Worm (Caenorhabditis elegans): ENCODE measurements around the gene R10H1.1.

R10H1.1 gene

ce11 chrII:7478487-7479234, 15.6 kb upstream of the R10H1.1 start, which contains the start of the genes aka-1 and ubc-6 (continued):
- no peak for TF ChIP-seq Y22D7AL.16 (tag; optimal IDR thresholded peaks at IDR 0.05)
- TF ChIP-seq ceh-31 (tag; optimal IDR thresholded peaks at IDR 0.05) = peak; percentile 93
- peak; percentile 78 for TF ChIP-seq unc-42 (tag; optimal IDR thresholded peaks at IDR 0.05)
- TF ChIP-seq ama-1 (optimal IDR thresholded peaks at IDR 0.05) = no peak
- TF ChIP-seq ets-4 (tag; optimal IDR thresholded peaks at IDR 0.05) = peak; percentile 49
- peak; percentile 18 for TF ChIP-seq ztf-16 (tag; optimal IDR thresholded peaks at IDR 0.05)
- TF ChIP-seq K02D7.2 (tag; optimal IDR thresholded peaks at IDR 0.05) = no peak
- peak; percentile 1 for TF ChIP-seq unc-55 (GFP tag; optimal IDR thresholded peaks at IDR 0.05)
- TF ChIP-seq lin-11 (tag; optimal IDR thresholded peaks at IDR 0.05) = no peak
- TF ChIP-seq K09A11.1 (tag; optimal IDR thresholded peaks at IDR 0.05; ENCODE audit: insufficient read depth) = no peak
- TF ChIP-seq ttx-3 (tag; optimal IDR thresholded peaks at IDR 0.05) = no peak
- peak; percentile 42 for TF ChIP-seq pqm-1 (tag; optimal IDR thresholded peaks at IDR 0.05)
- peak; percentile 84 for TF ChIP-seq ref-2 (tag; optimal IDR thresholded peaks at IDR 0.05)
- TF ChIP-seq ceh-45 (GFP tag; IDR thresholded peaks at IDR 0.05) = peak; percentile 44; the same call in 1 of the 2 replicates
- TF ChIP-seq sox-4 (tag; optimal IDR thresholded peaks at IDR 0.05) = no peak
- TF ChIP-seq ceh-14 (tag; optimal IDR thresholded peaks at IDR 0.05) = peak; percentile 72
- no peak for TF ChIP-seq syd-9 (tag; optimal IDR thresholded peaks at IDR 0.05)
- TF ChIP-seq eyg-1 (tag; optimal IDR thresholded peaks at IDR 0.05) = no peak
- peak; percentile 70 for TF ChIP-seq ceh-34 (tag; optimal IDR thresholded peaks at IDR 0.05)
- no peak for TF ChIP-seq pha-2 (tag; optimal IDR thresholded peaks at IDR 0.05)
- TF ChIP-seq C08G9.2 (tag; optimal IDR thresholded peaks at IDR 0.05) = peak; percentile 68
- TF ChIP-seq ceh-6 (GFP tag; optimal IDR thresholded peaks at IDR 0.05) = peak; percentile 23
- no peak for TF ChIP-seq pag-3 (tag; optimal IDR thresholded peaks at IDR 0.05; ENCODE audit: borderline replicate concordance)
- no peak for TF ChIP-seq C38D4.7 (GFP tag; optimal IDR thresholded peaks at IDR 0.05)
- TF ChIP-seq ceh-48 (tag; optimal IDR thresholded peaks at IDR 0.05) = no peak
- no peak for TF ChIP-seq nhr-232 (tag; optimal IDR thresholded peaks at IDR 0.05)
- TF ChIP-seq ceh-30 (tag; optimal IDR thresholded peaks at IDR 0.05) = no peak
- no peak for TF ChIP-seq elt-4 (tag; optimal IDR thresholded peaks at IDR 0.05)
- peak; percentile 54 for TF ChIP-seq ceh-2 (tag; optimal IDR thresholded peaks at IDR 0.05)
- TF ChIP-seq lim-6 (tag; optimal IDR thresholded peaks at IDR 0.05) = peak; percentile 64

- TF ChIP-seq ceh-30 (tag; optimal IDR thresholded peaks at IDR 0.05) (no peak), sdc-2 (tag; optimal IDR thresholded peaks at IDR 0.05) (no peak), unc-86 (tag; optimal IDR thresholded peaks at IDR 0.05) (no peak)
Measured at ce11 chrII:7483009-7483408, 11.2 kb upstream of the R10H1.1 start, which contains the start of gene cah-2. TSS of gene cah-2 (minus strand) at chrII:7483109.

ce11 chrII:7489605-7490004, 4.7 kb upstream of the R10H1.1 start, which contains the start of gene D1022.9:
TSS of gene D1022.9 (minus strand) at chrII:7489705.
- TF ChIP-seq hlh-8 (tag; optimal IDR thresholded peaks at IDR 0.05) (no peak), K09A11.1 (tag; optimal IDR thresholded peaks at IDR 0.05; ENCODE audit: insufficient read depth) (no peak), madf-2 (tag; optimal IDR thresholded peaks at IDR 0.05) (no peak), pha-4 (tag; optimal IDR thresholded peaks at IDR 0.05) (no peak), nhr-232 (tag; optimal IDR thresholded peaks at IDR 0.05) (no peak), sdc-2 (tag; optimal IDR thresholded peaks at IDR 0.05) (no peak), dmd-4 (tag; optimal IDR thresholded peaks at IDR 0.05; ENCODE audit: borderline replicate concordance) (no peak)

ce11 chrII:7493599-7493998, 656 bp upstream of the R10H1.1 start, which contains the start of gene nas-23:
TSS of gene nas-23 (minus strand) at chrII:7493699.
- no peak for TF ChIP-seq pros-1 (tag; optimal IDR thresholded peaks at IDR 0.05)
- TF ChIP-seq hlh-30 (tag; optimal IDR thresholded peaks at IDR 0.05; ENCODE audit: insufficient read depth) = no peak
- no peak for TF ChIP-seq nhr-232 (tag; optimal IDR thresholded peaks at IDR 0.05)
- TF ChIP-seq ceh-31 (tag; optimal IDR thresholded peaks at IDR 0.05) = no peak
- TF ChIP-seq ceh-19 (GFP tag; optimal IDR thresholded peaks at IDR 0.05) = no peak
- no peak for TF ChIP-seq syd-9 (tag; optimal IDR thresholded peaks at IDR 0.05)

Measured in whole organism, late embryonic.